Worm (Caenorhabditis elegans) whole organism, young adult: ENCODE results near the gene efk-1.
A peak's percentile ranks its signal among the peaks of the same experiment; 100 is the strongest.

Source experiments
- B0019.2 ChIP-seq: fragments of 200-800 bp; sonication (Bioruptor generic); conservative IDR thresholded peaks from 2 replicates; pipeline ENCODE4 v1.3.6; 2022; ENCODE audit warnings: missing genetic modification reagents, missing genetic modification characterization, missing compliant biosample characterization
- B0035.1 ChIP-seq: sonication (generic microtip); optimal IDR thresholded peaks from 2 replicates; lab custom pipeline; 2016; ENCODE audit warnings: missing genetic modification characterization, mild to moderate bottlenecking, missing compliant biosample characterization, missing genotype, missing genetic modification reagents
- B0261.1 ChIP-seq: sonication (generic microtip); optimal IDR thresholded peaks from 2 replicates; lab custom pipeline; 2016; ENCODE audit warnings: mild to moderate bottlenecking, missing genetic modification characterization, moderate library complexity, missing compliant biosample characterization
- B0336.3 ChIP-seq: fragments of 200-800 bp; sonication (Bioruptor generic); IDR thresholded peaks from 2 replicates; pipeline ENCODE4 v1.3.6; 2022; ENCODE audit warnings: missing genetic modification characterization, missing compliant biosample characterization
- C06A6.2 ChIP-seq: fragments of 200-800 bp; sonication (Bioruptor generic); conservative IDR thresholded peaks from 2 replicates; pipeline ENCODE4 v1.3.6; 2022; ENCODE audit warnings: missing genetic modification characterization, missing compliant biosample characterization
- D2030.7 ChIP-seq: fragments of 200-800 bp; sonication (Bioruptor generic); IDR thresholded peaks from 2 replicates; pipeline ENCODE4 v1.3.6; 2022; ENCODE audit warnings: missing genetic modification reagents, missing genetic modification characterization, missing compliant biosample characterization
- F10E7.11 ChIP-seq: sonication (generic microtip); optimal IDR thresholded peaks from 2 replicates; lab custom pipeline; 2017; ENCODE audit warnings: mild to moderate bottlenecking, missing genetic modification characterization, moderate library complexity, missing compliant biosample characterization
- F22D6.2 ChIP-seq: sonication (generic microtip); optimal IDR thresholded peaks from 2 replicates; lab custom pipeline; 2016; ENCODE audit warnings: mild to moderate bottlenecking, missing genetic modification characterization, missing compliant biosample characterization
- F49E8.2 ChIP-seq: sonication (generic microtip); optimal IDR thresholded peaks from 3 replicates; lab custom pipeline; 2017; ENCODE audit warnings: missing genetic modification characterization, mild to moderate bottlenecking, missing compliant biosample characterization, antibody characterized with exemption, moderate library complexity; ENCODE audit not compliant: insufficient read depth
- F57C9.4 ChIP-seq: sonication (generic microtip); optimal IDR thresholded peaks from 2 replicates; lab custom pipeline; 2017; ENCODE audit warnings: mild to moderate bottlenecking, missing genetic modification characterization, missing compliant biosample characterization
- K12H6.12 ChIP-seq: fragments of 200-800 bp; sonication (Bioruptor generic); optimal IDR thresholded peaks from 2 replicates; lab custom pipeline; 2018; ENCODE audit warnings: mild to moderate bottlenecking, missing genetic modification characterization, missing compliant biosample characterization
- Y53G8AR.9 ChIP-seq: fragments of 200-800 bp; sonication (Bioruptor generic); conservative IDR thresholded peaks from 2 replicates; pipeline ENCODE4 v1.3.6; 2022; ENCODE audit warnings: missing genetic modification reagents, missing genetic modification characterization, missing compliant biosample characterization
- ama-1 ChIP-seq, 3 experiments: fragments of 150-350 bp in 1 of 3; sonication (generic microtip) in 2 of 3; optimal IDR thresholded peaks; 2 replicates each; lab custom pipeline; 2014 to 2018; ENCODE audit warnings: missing biosample characterization in 2 of 3, missing genetic modification characterization in 2 of 3, missing genetic modification reagents in 2 of 3
- atf-7 ChIP-seq: sonication (generic microtip); optimal IDR thresholded peaks from 2 replicates; lab custom pipeline; 2017; ENCODE audit warnings: mild to moderate bottlenecking, missing genetic modification characterization, missing compliant biosample characterization
- ccch-3 ChIP-seq: fragments of 200-800 bp; sonication (Bioruptor generic); optimal IDR thresholded peaks from 2 replicates; lab custom pipeline; 2018; ENCODE audit warnings: mild to moderate bottlenecking, missing genetic modification characterization, missing compliant biosample characterization
- cebp-1 ChIP-seq, 2 experiments: fragments of 200-800 bp in 1 of 2; sonication (Bioruptor generic) in 1 of 2; sonication (generic microtip) in 1 of 2; IDR thresholded peaks in 1 of 2; optimal IDR thresholded peaks in 1 of 2; 2 replicates each; pipeline versions ENCODE4 v1.3.6 to Lab custom; 2017 to 2022; ENCODE audit warnings: missing compliant biosample characterization in 2 of 2, missing genetic modification characterization in 2 of 2, mild to moderate bottlenecking in 1 of 2, missing genetic modification reagents in 1 of 2, moderate library complexity in 1 of 2
- cebp-2 ChIP-seq: fragments of 200-800 bp; sonication (Bioruptor generic); IDR thresholded peaks from 2 replicates; pipeline ENCODE4 v1.3.6; 2022; ENCODE audit warnings: missing genetic modification characterization, missing compliant biosample characterization
- ceh-100 ChIP-seq: fragments of 200-800 bp; sonication (Bioruptor generic); IDR thresholded peaks from 2 replicates; pipeline ENCODE4 v1.3.6; 2022; ENCODE audit warnings: missing genetic modification reagents, missing genetic modification characterization, missing compliant biosample characterization
- efl-1 ChIP-seq: fragments of 150-350 bp; optimal IDR thresholded peaks from 2 replicates; lab custom pipeline; 2014; ENCODE audit warnings: missing biosample characterization, missing genetic modification reagents, missing genetic modification characterization
- egl-44 ChIP-seq: fragments of 200-800 bp; sonication (Bioruptor generic); IDR thresholded peaks from 2 replicates; pipeline ENCODE4 v1.3.6; 2022; ENCODE audit warnings: missing genetic modification reagents, missing genetic modification characterization, missing compliant biosample characterization
- egrh-3 ChIP-seq: fragments of 200-800 bp; sonication (Bioruptor generic); IDR thresholded peaks from 2 replicates; pipeline ENCODE4 v1.3.6; 2022; ENCODE audit warnings: missing genetic modification reagents, missing genetic modification characterization, missing compliant biosample characterization
- ets-4 ChIP-seq: fragments of 200-800 bp; sonication (Bioruptor generic); optimal IDR thresholded peaks from 2 replicates; lab custom pipeline; 2018; ENCODE audit warnings: mild to moderate bottlenecking, missing genetic modification characterization, missing compliant biosample characterization
- gei-17 ChIP-seq: fragments of 200-800 bp; sonication (Bioruptor generic); optimal IDR thresholded peaks from 2 replicates; lab custom pipeline; 2018; ENCODE audit warnings: mild to moderate bottlenecking, missing genetic modification characterization, missing compliant biosample characterization
- hmg-1.2 ChIP-seq: fragments of 200-800 bp; sonication (Bioruptor generic); IDR thresholded peaks from 2 replicates; pipeline ENCODE4 v1.3.6; 2022; ENCODE audit warnings: missing genetic modification reagents, missing genetic modification characterization, missing compliant biosample characterization
- hsf-1 ChIP-seq: fragments of 200-800 bp; sonication (Bioruptor generic); IDR thresholded peaks from 2 replicates; pipeline ENCODE4 v1.3.6; 2022; ENCODE audit warnings: missing genetic modification reagents, missing genetic modification characterization, missing compliant biosample characterization
- lag-1 ChIP-seq: fragments of 200-800 bp; sonication (Bioruptor generic); IDR thresholded peaks from 2 replicates; pipeline ENCODE4 v1.3.6; 2022; ENCODE audit warnings: missing genetic modification reagents, missing genetic modification characterization, missing compliant biosample characterization
- let-526 ChIP-seq: fragments of 200-800 bp; sonication (Bioruptor generic); IDR thresholded peaks from 2 replicates; pipeline ENCODE4 v1.3.6; 2022; ENCODE audit warnings: missing genetic modification reagents, missing genetic modification characterization, missing compliant biosample characterization
- let-607 ChIP-seq, 2 experiments: fragments of 200-800 bp in 1 of 2; sonication (Bioruptor generic) in 1 of 2; sonication (generic microtip) in 1 of 2; optimal IDR thresholded peaks; 2 replicates each; lab custom pipeline; 2016 to 2018; ENCODE audit warnings: mild to moderate bottlenecking in 2 of 2, missing compliant biosample characterization in 2 of 2, missing genetic modification characterization in 2 of 2, moderate library complexity in 2 of 2, missing genotype in 1 of 2
- mcd-1 ChIP-seq: fragments of 200-800 bp; sonication (Bioruptor generic); IDR thresholded peaks from 2 replicates; pipeline ENCODE4 v1.3.6; 2022; ENCODE audit warnings: missing genetic modification reagents, missing genetic modification characterization, missing compliant biosample characterization
- mel-28 ChIP-seq: sonication (generic microtip); optimal IDR thresholded peaks from 2 replicates; lab custom pipeline; 2016; ENCODE audit warnings: borderline replicate concordance, mild to moderate bottlenecking, missing genetic modification characterization, missing compliant biosample characterization
- nfyb-1 ChIP-seq: fragments of 200-800 bp; sonication (Bioruptor generic); IDR thresholded peaks from 2 replicates; pipeline ENCODE4 v1.3.6; 2022; ENCODE audit warnings: missing genetic modification reagents, missing genetic modification characterization, missing compliant biosample characterization
- nhr-179 ChIP-seq: sonication (generic microtip); optimal IDR thresholded peaks from 2 replicates; lab custom pipeline; 2016; ENCODE audit warnings: mild to moderate bottlenecking, missing genetic modification characterization, missing compliant biosample characterization
- nhr-80 ChIP-seq: sonication (generic microtip); optimal IDR thresholded peaks from 2 replicates; lab custom pipeline; 2016; ENCODE audit warnings: missing genetic modification characterization, missing compliant biosample characterization
- rcor-1 ChIP-seq: fragments of 200-800 bp; sonication (Bioruptor generic); IDR thresholded peaks from 2 replicates; pipeline ENCODE4 v1.3.6; 2022; ENCODE audit warnings: missing genetic modification reagents, missing genetic modification characterization, missing compliant biosample characterization
- rec-8 ChIP-seq, 2 experiments: sonication (generic microtip); optimal IDR thresholded peaks; 2 replicates each; lab custom pipeline; 2016; ENCODE audit warnings: mild to moderate bottlenecking in 2 of 2, missing genetic modification characterization in 2 of 2, missing genetic modification reagents in 2 of 2, missing genotype in 2 of 2, missing biosample characterization in 1 of 2, missing compliant biosample characterization in 1 of 2, moderate library complexity in 1 of 2
- sdz-38 ChIP-seq: sonication (generic microtip); optimal IDR thresholded peaks from 2 replicates; lab custom pipeline; 2016; ENCODE audit warnings: missing genotype, missing genetic modification characterization, missing compliant biosample characterization
- sea-2 ChIP-seq: fragments of 200-800 bp; sonication (Bioruptor generic); IDR thresholded peaks from 2 replicates; pipeline ENCODE4 v1.3.6; 2022; ENCODE audit warnings: missing genetic modification characterization, missing compliant biosample characterization
- snpc-1.1 ChIP-seq: sonication (generic microtip); optimal IDR thresholded peaks from 2 replicates; lab custom pipeline; 2017; ENCODE audit warnings: missing genetic modification characterization, mild to moderate bottlenecking, missing compliant biosample characterization, antibody characterized with exemption, moderate library complexity, missing genotype, missing genetic modification reagents; ENCODE audit not compliant: insufficient read depth
- snpc-1.3 ChIP-seq: sonication (generic microtip); optimal IDR thresholded peaks from 2 replicates; lab custom pipeline; 2017; ENCODE audit warnings: missing genetic modification characterization, mild to moderate bottlenecking, missing compliant biosample characterization, antibody characterized with exemption, moderate library complexity, missing genotype, missing genetic modification reagents; ENCODE audit not compliant: insufficient read depth
- sptf-2 ChIP-seq: fragments of 200-800 bp; sonication (Bioruptor generic); optimal IDR thresholded peaks from 2 replicates; lab custom pipeline; 2018; ENCODE audit warnings: mild to moderate bottlenecking, missing genetic modification characterization, missing compliant biosample characterization
- tbp1 ChIP-seq: fragments of 200-800 bp; sonication (Bioruptor generic); optimal IDR thresholded peaks from 2 replicates; lab custom pipeline; 2018; ENCODE audit warnings: mild to moderate bottlenecking, missing genetic modification characterization, missing compliant biosample characterization
- tbx-9 ChIP-seq: sonication (generic microtip); optimal IDR thresholded peaks from 2 replicates; lab custom pipeline; 2016; ENCODE audit warnings: borderline replicate concordance, missing genetic modification characterization, inconsistent platforms, missing compliant biosample characterization
- unc-62 ChIP-seq: fragments of 150-350 bp; optimal IDR thresholded peaks from 2 replicates; lab custom pipeline; 2014; ENCODE audit warnings: missing biosample characterization, missing genetic modification reagents, missing genetic modification characterization
- xnd-1 ChIP-seq: sonication (generic microtip); optimal IDR thresholded peaks from 2 replicates; lab custom pipeline; 2016; ENCODE audit warnings: missing genotype, missing genetic modification reagents, missing genetic modification characterization, missing compliant biosample characterization
- ztf-3 ChIP-seq: fragments of 200-800 bp; sonication (Bioruptor generic); optimal IDR thresholded peaks from 2 replicates; lab custom pipeline; 2018; ENCODE audit warnings: mild to moderate bottlenecking, missing genetic modification characterization, missing compliant biosample characterization

Gene efk-1

ce11 chrIII:6183118-6183517, 14.8 kb upstream of the efk-1 start, which contains the start of gene nas-28:
Gene nas-28, minus strand, starts transcription at chrIII:6183218.
- TF ChIP-seq F22D6.2 (tag; lab: Kevin White, UChicago): no peak
- no peak for TF ChIP-seq egl-44 (GFP tag; lab: Robert Waterston, UW)
- TF ChIP-seq B0336.3 (GFP tag; lab: Robert Waterston, UW): no peak
- no peak for TF ChIP-seq B0019.2 (GFP tag; lab: Robert Waterston, UW)
- no peak for TF ChIP-seq ama-1 (optimal IDR thresholded peaks at IDR 0.05; lab: Kevin White, UChicago)
- no peak for TF ChIP-seq ama-1 (GFP tag; optimal IDR thresholded peaks at IDR 0.05; lab: Kevin White, UChicago)
- TF ChIP-seq mel-28 (tag; lab: Kevin White, UChicago): no peak
- TF ChIP-seq rec-8 (tag; optimal IDR thresholded peaks at IDR 0.05; lab: Kevin White, UChicago): no peak
- TF ChIP-seq lag-1 (GFP tag; lab: Robert Waterston, UW): no peak
- TF ChIP-seq F57C9.4: no peak
- no peak for TF ChIP-seq Y53G8AR.9 (GFP tag; lab: Robert Waterston, UW)
- TF ChIP-seq xnd-1 (tag; lab: Kevin White, UChicago): no peak
- TF ChIP-seq K12H6.12 (tag; lab: Kevin White, UChicago): no peak
- no peak for TF ChIP-seq F10E7.11 (tag; lab: Kevin White, UChicago)
- no peak for TF ChIP-seq D2030.7 (GFP tag; lab: Robert Waterston, UW)
- TF ChIP-seq ceh-100 (GFP tag; lab: Robert Waterston, UW): no peak
- TF ChIP-seq, all 124 proteins: peak for 0

ce11 chrIII:6180294-6180693, 11.9 kb upstream of the efk-1 start:
- TF ChIP-seq nfyb-1 (GFP tag; lab: Robert Waterston, UW) (no peak), sea-2 (GFP tag; lab: Robert Waterston, UW) (no peak), C06A6.2 (GFP tag; lab: Robert Waterston, UW) (no peak), ztf-3 (GFP tag; lab: Kevin White, UChicago) (no peak), nhr-80 (peak; percentile 83), ets-4 (GFP tag; lab: Kevin White, UChicago) (peak; percentile 51), nhr-179 (no peak), K12H6.12 (tag; lab: Kevin White, UChicago) (no peak), mcd-1 (GFP tag; lab: Robert Waterston, UW) (no peak), cebp-2 (GFP tag; lab: Robert Waterston, UW) (no peak)

ce11 chrIII:6179062-6179461, 10.7 kb upstream of the efk-1 start:
- TF ChIP-seq let-526 (no peak), sdz-38 (no peak), efl-1 (GFP tag; lab: Kevin White, UChicago) (no peak), cebp-1 (GFP tag; IDR thresholded peaks at IDR 0.05; lab: Robert Waterston, UW) (no peak), cebp-1 (tag; optimal IDR thresholded peaks at IDR 0.05; lab: Kevin White, UChicago) (no peak), let-607 (tag; optimal IDR thresholded peaks at IDR 0.05; lab: Kevin White, UChicago) (peak in 1 of 2 experiments; percentile 53), gei-17 (no peak), hsf-1 (GFP tag; lab: Robert Waterston, UW) (no peak), atf-7 (peak; percentile 74), egrh-3 (GFP tag; lab: Robert Waterston, UW) (no peak), unc-62 (GFP tag; lab: Kevin White, UChicago) (no peak), B0261.1 (tag; lab: Kevin White, UChicago) (no peak), B0035.1 (tag; lab: Kevin White, UChicago) (no peak), sptf-2 (no peak), tbx-9 (tag; lab: Kevin White, UChicago) (no peak), F49E8.2 (tag; lab: Kevin White, UChicago) (no peak), tbp1 (peak; percentile 14), rcor-1 (GFP tag; lab: Robert Waterston, UW) (no peak), hmg-1.2 (GFP tag; lab: Robert Waterston, UW) (0 out of 2 replicates have a peak, but pooled peaks have one; percentile 5), ccch-3 (GFP tag; lab: Kevin White, UChicago) (no peak), ets-4 (GFP tag; lab: Kevin White, UChicago) (peak; percentile 21), snpc-1.1 (tag; lab: Kevin White, UChicago) (no peak), snpc-1.3 (tag; lab: Kevin White, UChicago) (no peak)
